Fruit fly (Drosophila melanogaster): ENCODE data around the gene PolZ2.
A peak's percentile ranks its signal among the peaks of the same experiment; 100 is the strongest.

The PolZ2 gene

DNA sequence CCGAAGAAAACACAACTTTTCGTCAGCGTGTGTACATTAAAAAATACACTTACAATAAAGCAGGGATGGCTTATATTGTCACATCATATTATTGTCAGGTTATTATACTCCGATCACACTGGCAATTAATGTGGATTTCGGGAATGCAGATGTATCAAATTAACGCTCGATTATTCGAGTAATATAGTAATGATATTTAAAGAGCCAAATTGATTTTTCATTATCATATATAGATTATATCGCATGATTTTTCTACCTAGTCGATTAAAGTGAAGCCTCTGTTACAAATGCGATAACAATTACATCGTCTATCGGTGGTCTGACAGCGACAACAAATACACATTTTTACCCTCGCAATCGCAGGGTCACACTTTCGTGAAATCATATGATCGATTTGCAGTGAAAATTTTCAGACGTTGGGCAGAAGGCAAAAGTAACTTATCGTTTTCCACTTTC lies 2.8 kb downstream of the PolZ2 start, which contains the start of the genes noi and Vha26 (continued):
- no peak for TF ChIP-seq CG15011 (GFP tag; optimal IDR thresholded peaks at IDR 0.05)
- TF ChIP-seq crol (GFP tag; IDR thresholded peaks at IDR 0.05): no peak
- TF ChIP-seq YL-1 (GFP tag; optimal IDR thresholded peaks at IDR 0.05): peak; percentile 45
- no peak for TF ChIP-seq Asciz (GFP tag; optimal IDR thresholded peaks at IDR 0.05)
- no peak for TF ChIP-seq CG6813 (GFP tag; optimal IDR thresholded peaks at IDR 0.05)
- TF ChIP-seq ken (GFP tag; IDR thresholded peaks at IDR 0.05): no peak
- TF ChIP-seq otp (GFP tag; IDR thresholded peaks at IDR 0.05): no peak
- no peak for TF ChIP-seq CG30431 (GFP tag; optimal IDR thresholded peaks at IDR 0.05)
- TF ChIP-seq CG31441 (GFP tag; IDR thresholded peaks at IDR 0.05): no peak; the same call in 1 of the 2 replicates
- TF ChIP-seq CG17361 (GFP tag; IDR thresholded peaks at IDR 0.05): peak; percentile 74; the same call in 2 of the 3 replicates
- no peak for TF ChIP-seq GATAe (GFP tag; conservative IDR thresholded peaks at IDR 0.05)
- peak; percentile 76 for TF ChIP-seq zen (tag; optimal IDR thresholded peaks at IDR 0.05)
- TF ChIP-seq Sin3A (optimal IDR thresholded peaks at IDR 0.05): peak; percentile 65
- TF ChIP-seq Neu2 (GFP tag; optimal IDR thresholded peaks at IDR 0.05; ENCODE audit: borderline replicate concordance): no peak
- TF ChIP-seq CG9797 (GFP tag; optimal IDR thresholded peaks at IDR 0.05): peak; percentile 86
- TF ChIP-seq CG2875 (GFP tag; optimal IDR thresholded peaks at IDR 0.05): peak; percentile 12
- TF ChIP-seq br (optimal IDR thresholded peaks at IDR 0.05): no peak
- 0 out of 4 replicates have a peak, but pooled peaks have one; percentile 23 for TF ChIP-seq Gug (GFP tag; IDR thresholded peaks at IDR 0.05)
- TF ChIP-seq ash1 (GFP tag; optimal IDR thresholded peaks at IDR 0.05): no peak
- peak; percentile 99 for TF ChIP-seq CG14710 (tag; optimal IDR thresholded peaks at IDR 0.05)
- TF ChIP-seq HmgD (GFP tag; optimal IDR thresholded peaks at IDR 0.05): no peak
- no peak for TF ChIP-seq fd64A (GFP tag; optimal IDR thresholded peaks at IDR 0.05)
- peak; percentile 50 for TF ChIP-seq CG2202 (tag; optimal IDR thresholded peaks at IDR 0.05)
- no peak for TF ChIP-seq CG34422 (GFP tag; IDR thresholded peaks at IDR 0.05)
- TF ChIP-seq CG12391 (tag; optimal IDR thresholded peaks at IDR 0.05): peak; percentile 72
- TF ChIP-seq Awh (GFP tag; IDR thresholded peaks at IDR 0.05): no peak
- no peak for TF ChIP-seq dmrt99B (tag; optimal IDR thresholded peaks at IDR 0.05)
- TF ChIP-seq Usf (GFP tag; optimal IDR thresholded peaks at IDR 0.05): no peak
- no peak for TF ChIP-seq trh (GFP tag; optimal IDR thresholded peaks at IDR 0.05)
- no peak for TF ChIP-seq eyg (GFP tag; optimal IDR thresholded peaks at IDR 0.05)
- TF ChIP-seq stwl (tag; optimal IDR thresholded peaks at IDR 0.05): peak; percentile 75
- TF ChIP-seq CG15696 (tag; optimal IDR thresholded peaks at IDR 0.05): peak; percentile 56
- TF ChIP-seq Side (GFP tag; optimal IDR thresholded peaks at IDR 0.05): no peak
- TF ChIP-seq CG14050 (GFP tag; IDR thresholded peaks at IDR 0.05): no peak
- TF ChIP-seq CG7372 (GFP tag; IDR thresholded peaks at IDR 0.05): peak; percentile 21; the same call in 1 of the 2 replicates
- TF ChIP-seq CG13624 (GFP tag; optimal IDR thresholded peaks at IDR 0.05): peak; percentile 33
- TF ChIP-seq z (GFP tag; IDR thresholded peaks at IDR 0.05): no peak
- TF ChIP-seq peb (GFP tag; IDR thresholded peaks at IDR 0.05): no peak
- no peak for TF ChIP-seq CG4854 (GFP tag; optimal IDR thresholded peaks at IDR 0.05)
- TF ChIP-seq bbx (GFP tag; IDR thresholded peaks at IDR 0.05; ENCODE audit: partially characterized antibody): peak; percentile 54
- TF ChIP-seq CG1647 (GFP tag; optimal IDR thresholded peaks at IDR 0.05): no peak
- peak; percentile 59 for TF ChIP-seq onecut (GFP tag; IDR thresholded peaks at IDR 0.05)
- no peak for TF ChIP-seq corto (GFP tag; optimal IDR thresholded peaks at IDR 0.05)
- 0 out of 3 replicates have a peak, but pooled peaks have one; percentile 8 for TF ChIP-seq ase (GFP tag; IDR thresholded peaks at IDR 0.05)
- TF ChIP-seq vvl (GFP tag; IDR thresholded peaks at IDR 0.05): peak; percentile 18; the same call in 1 of the 2 replicates
- TF ChIP-seq HLHmδ (GFP tag; optimal IDR thresholded peaks at IDR 0.05): no peak
- no peak for TF ChIP-seq p53 (GFP tag; optimal IDR thresholded peaks at IDR 0.05)
- peak; percentile 26 for TF ChIP-seq pho (GFP tag; optimal IDR thresholded peaks at IDR 0.05)
- no peak for TF ChIP-seq sim (GFP tag; IDR thresholded peaks at IDR 0.05)
- TF ChIP-seq Six4 (GFP tag; optimal IDR thresholded peaks at IDR 0.05): no peak
- TF ChIP-seq sc (optimal IDR thresholded peaks at IDR 0.05): no peak
- no peak for TF ChIP-seq sc (GFP tag; optimal IDR thresholded peaks at IDR 0.05)
- no peak for TF ChIP-seq CG8281 (tag; optimal IDR thresholded peaks at IDR 0.05)

All from whole organism, embryonic.